Worm (Caenorhabditis elegans) whole organism, mixed stage, embryonic: Measurements from ENCODE around the gene kynu-1.

ENCODE experiments used
- elt-1 ChIP-seq: sonication (generic microtip); optimal IDR thresholded peaks from 2 replicates; lab custom pipeline; 2017; ENCODE audit warnings: missing genetic modification characterization, mild to moderate bottlenecking, missing compliant biosample characterization, antibody characterized with exemption, moderate library complexity, borderline replicate concordance; ENCODE audit not compliant: insufficient read depth
- elt-3 ChIP-seq: fragments of 150-350 bp; optimal IDR thresholded peaks from 2 replicates; lab custom pipeline; 2014; ENCODE audit warnings: missing biosample characterization, missing genetic modification characterization
- mep-1 ChIP-seq: fragments of 150-350 bp; optimal IDR thresholded peaks from 2 replicates; lab custom pipeline; 2017; ENCODE audit warnings: missing biosample characterization, missing genetic modification reagents, missing genetic modification characterization, inconsistent platforms
- pha-4 ChIP-seq: fragments of 150-350 bp; optimal IDR thresholded peaks from 2 replicates; lab custom pipeline; 2018; ENCODE audit warnings: missing biosample characterization, missing genetic modification reagents, missing genetic modification characterization
- snpc-4 ChIP-seq: fragments of 150-350 bp; optimal IDR thresholded peaks from 2 replicates; lab custom pipeline; 2014; ENCODE audit warnings: missing biosample characterization, missing genetic modification characterization
- unc-62 ChIP-seq: fragments of 150-350 bp; optimal IDR thresholded peaks from 2 replicates; lab custom pipeline; 2014; ENCODE audit warnings: missing biosample characterization, missing genetic modification reagents, missing genetic modification characterization
- ztf-11 ChIP-seq: fragments of 150-350 bp; optimal IDR thresholded peaks from 2 replicates; lab custom pipeline; 2014; ENCODE audit warnings: missing biosample characterization, missing genetic modification characterization

- TF ChIP-seq elt-1 (tag; lab: Kevin White, UChicago) (no peak), snpc-4 (tag; lab: Kevin White, UChicago) (no peak), pha-4 (tag; lab: Kevin White, UChicago) (no peak), unc-62 (GFP tag; lab: Kevin White, UChicago) (no peak), mep-1 (tag; lab: Kevin White, UChicago) (no peak), elt-3 (tag; lab: Kevin White, UChicago) (no peak), ztf-11 (no peak)
Measured at ce11 chrX:6129277-6129676, 20.1 kb upstream of the kynu-1 start.
